Fruit fly (Drosophila melanogaster) whole organism, prepupa: ENCODE measurements around the gene Ance.

ENCODE experiments used
- Blimp-1 ChIP-seq: fragments of 200-800 bp; sonication (Bioruptor generic); optimal IDR thresholded peaks from 3 replicates; lab custom pipeline; 2017; ENCODE audit warnings: missing biosample characterization, missing genetic modification characterization, mild to moderate bottlenecking, moderate library complexity, missing genetic modification reagents
- CG34406 ChIP-seq: fragments of 200-800 bp; sonication (Bioruptor generic); optimal IDR thresholded peaks from 3 replicates; lab custom pipeline; 2016; ENCODE audit warnings: missing biosample characterization, missing genetic modification characterization
- CG6854 ChIP-seq: fragments of 200-800 bp; sonication (Bioruptor generic); optimal IDR thresholded peaks from 2 replicates; lab custom pipeline; 2017; ENCODE audit warnings: missing biosample characterization, mild to moderate bottlenecking, missing genetic modification characterization
- Eip93F ChIP-seq: fragments of 200-800 bp; sonication (Bioruptor generic); optimal IDR thresholded peaks from 2 replicates; lab custom pipeline; 2016; ENCODE audit warnings: missing biosample characterization, mild to moderate bottlenecking, missing genetic modification characterization
- Hr38 ChIP-seq: sonication (Bioruptor generic); optimal IDR thresholded peaks from 2 replicates; lab custom pipeline; 2016; ENCODE audit warnings: missing biosample characterization, missing genetic modification characterization
- Hr4 ChIP-seq: fragments of 200-800 bp; sonication (Bioruptor generic); optimal IDR thresholded peaks from 3 replicates; lab custom pipeline; 2016; ENCODE audit warnings: missing biosample characterization, missing genetic modification characterization
- Lpt ChIP-seq: fragments of 200-800 bp; sonication (Bioruptor generic); optimal IDR thresholded peaks from 3 replicates; lab custom pipeline; 2016; ENCODE audit warnings: missing biosample characterization, missing genetic modification characterization
- Sox102F ChIP-seq: fragments of 200-800 bp; sonication (Bioruptor generic); optimal IDR thresholded peaks from 2 replicates; lab custom pipeline; 2016; ENCODE audit warnings: missing biosample characterization, mild to moderate bottlenecking, missing genetic modification characterization
- cyc ChIP-seq: fragments of 200-800 bp; sonication (Bioruptor generic); optimal IDR thresholded peaks from 3 replicates; lab custom pipeline; 2016; ENCODE audit warnings: missing biosample characterization, missing genetic modification characterization
- svp ChIP-seq: fragments of 200-800 bp; sonication (Bioruptor generic); peaks from one replicate; lab custom pipeline; 2016; ENCODE audit warnings: missing biosample characterization, missing genetic modification characterization

DNA sequence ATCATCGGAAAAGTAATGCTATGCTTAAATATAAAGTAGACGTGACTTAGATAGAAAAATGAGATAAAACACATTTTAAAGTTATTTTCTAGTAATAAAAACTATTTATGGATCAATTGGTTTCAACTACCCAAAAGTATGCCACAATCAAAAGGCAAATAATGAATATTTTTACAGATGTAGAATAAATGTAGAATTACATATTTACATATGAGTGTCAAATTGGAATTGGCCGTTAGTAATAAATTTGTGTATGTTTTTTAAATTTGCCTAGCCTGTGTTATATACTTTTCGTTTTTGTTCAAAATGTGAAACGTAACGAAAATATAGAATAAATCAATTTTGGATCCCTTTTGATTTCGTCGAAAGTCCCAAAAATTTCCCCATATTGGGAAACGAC, 6.3 kb downstream of the Ance start, which contains the start of gene Acyp:
- no peak for TF ChIP-seq Eip93F (GFP tag; lab: Kevin White, UChicago)
- no peak for TF ChIP-seq Hr38 (GFP tag; lab: Kevin White, UChicago)
- no peak for TF ChIP-seq Hr4 (GFP tag; lab: Kevin White, UChicago)
- TF ChIP-seq Blimp-1, result no peak
- TF ChIP-seq svp (GFP tag; lab: Kevin White, UChicago), result peak; percentile 21
- no peak for TF ChIP-seq Lpt
- TF ChIP-seq cyc, result no peak
- no peak for TF ChIP-seq CG34406 (GFP tag; lab: Kevin White, UChicago)
- no peak for TF ChIP-seq CG6854 (GFP tag; lab: Kevin White, UChicago)
- no peak for TF ChIP-seq Sox102F (GFP tag; lab: Kevin White, UChicago)
